In genomic region chrX:949466-949865, ce11 we compare ENCODE assay signal across 4 worm cellular contexts.
TF ChIP-seq lines count a peak whose summit lies in the region.

No protein-coding gene starts in this region.

TF ChIP-seq in whole organism, L2 larva, 48 proteins besides CTCF, POLR2A, EP300 and RAD21 (continued from another document):
- TF ChIP-seq ceh-16 (tag; optimal IDR thresholded peaks at IDR 0.05; lab: Kevin White, UChicago) (peak; percentile 84), nhr-23 (tag; optimal IDR thresholded peaks at IDR 0.05; lab: Kevin White, UChicago) (no peak), F13H6.1 (tag; optimal IDR thresholded peaks at IDR 0.05; lab: Kevin White, UChicago) (peak; percentile 96), ztf-11 (tag; optimal IDR thresholded peaks at IDR 0.05; lab: Kevin White, UChicago) (peak; percentile 44), peb-1 (tag; optimal IDR thresholded peaks at IDR 0.05; lab: Kevin White, UChicago) (no peak), Y55F3AM.14 (GFP tag; optimal IDR thresholded peaks at IDR 0.05; lab: Kevin White, UChicago) (peak; percentile 91), lin-11 (tag; optimal IDR thresholded peaks at IDR 0.05; lab: Kevin White, UChicago) (peak; percentile 83), mbf-1 (tag; optimal IDR thresholded peaks at IDR 0.05; lab: Kevin White, UChicago) (no peak), lin-39 (tag; optimal IDR thresholded peaks at IDR 0.05; lab: Kevin White, UChicago) (peak; percentile 71), lsy-2 (tag; optimal IDR thresholded peaks at IDR 0.05; lab: Kevin White, UChicago) (peak; percentile 77 to 90), nhr-11 (tag; optimal IDR thresholded peaks at IDR 0.05; lab: Kevin White, UChicago) (no peak), sma-3 (GFP tag; optimal IDR thresholded peaks at IDR 0.05; lab: Kevin White, UChicago) (peak; percentile 78), fos-1 (tag; optimal IDR thresholded peaks at IDR 0.05; lab: Kevin White, UChicago) (peak; percentile 84), gmeb-1 (tag; optimal IDR thresholded peaks at IDR 0.05; lab: Kevin White, UChicago) (peak; percentile 64), unc-39 (tag; optimal IDR thresholded peaks at IDR 0.05; lab: Kevin White, UChicago) (peak; percentile 58), ZK546.5 (tag; optimal IDR thresholded peaks at IDR 0.05; lab: Kevin White, UChicago) (peak; percentile 13), nhr-25 (tag; optimal IDR thresholded peaks at IDR 0.05; lab: Kevin White, UChicago) (peak; percentile 75), crh-2 (tag; optimal IDR thresholded peaks at IDR 0.05; lab: Kevin White, UChicago) (peak; percentile 85), nhr-129 (tag; optimal IDR thresholded peaks at IDR 0.05; lab: Kevin White, UChicago) (peak; percentile 98), blmp-1 (tag; optimal IDR thresholded peaks at IDR 0.05; lab: Kevin White, UChicago; ENCODE audit: insufficient read depth) (peak; percentile 57), elt-1 (tag; optimal IDR thresholded peaks at IDR 0.05; lab: Kevin White, UChicago) (no peak), ama-1 (optimal IDR thresholded peaks at IDR 0.05; lab: Kevin White, UChicago) (no peak), mab-5 (tag; optimal IDR thresholded peaks at IDR 0.05; lab: Kevin White, UChicago) (peak; percentile 96), elt-3 (tag; optimal IDR thresholded peaks at IDR 0.05; lab: Kevin White, UChicago) (no peak), nhr-12 (tag; optimal IDR thresholded peaks at IDR 0.05; lab: Kevin White, UChicago) (no peak), sem-4 (tag; optimal IDR thresholded peaks at IDR 0.05; lab: Kevin White, UChicago) (peak; percentile 94)

TF ChIP-seq in whole organism, L4 larva, 104 proteins besides CTCF, POLR2A, EP300 and RAD21 (continued from another document and continues in another):
- peak; percentile 75 for TF ChIP-seq nhr-28 (tag; optimal IDR thresholded peaks at IDR 0.05; lab: Kevin White, UChicago)
- peak; percentile 82 for TF ChIP-seq lin-13 (GFP tag; optimal IDR thresholded peaks at IDR 0.05; lab: Kevin White, UChicago)
- peak in 1 of 2 experiments; percentile 11 for TF ChIP-seq ZK546.5 (tag; optimal IDR thresholded peaks at IDR 0.05; lab: Kevin White, UChicago)
- no peak for TF ChIP-seq lir-3 (tag; optimal IDR thresholded peaks at IDR 0.05; lab: Kevin White, UChicago)
- no peak for TF ChIP-seq F10B5.3 (tag; optimal IDR thresholded peaks at IDR 0.05; lab: Kevin White, UChicago)
- TF ChIP-seq dmd-6 (GFP tag; IDR thresholded peaks at IDR 0.05; lab: Robert Waterston, UW): peak; percentile 51; the same call in 1 of the 2 replicates
- TF ChIP-seq lin-38 (GFP tag; IDR thresholded peaks at IDR 0.05; lab: Robert Waterston, UW): peak; percentile 59
- peak; percentile 87 for TF ChIP-seq hlh-11 (tag; optimal IDR thresholded peaks at IDR 0.05; lab: Kevin White, UChicago)
- peak; percentile 97 for TF ChIP-seq egl-43 (GFP tag; IDR thresholded peaks at IDR 0.05; lab: Robert Waterston, UW)
- TF ChIP-seq vab-7 (GFP tag; IDR thresholded peaks at IDR 0.05; lab: Robert Waterston, UW): peak; percentile 72
- no peak for TF ChIP-seq lin-1 (GFP tag; IDR thresholded peaks at IDR 0.05; lab: Robert Waterston, UW)
- no peak for TF ChIP-seq snpc-1.2 (GFP tag; IDR thresholded peaks at IDR 0.05; lab: Robert Waterston, UW)
- TF ChIP-seq pha-4 (GFP tag; IDR thresholded peaks at IDR 0.05; lab: Robert Waterston, UW): peak; percentile 37; the same call in 1 of the 2 replicates
- no peak for TF ChIP-seq pha-4 (tag; optimal IDR thresholded peaks at IDR 0.05; lab: Kevin White, UChicago)
- TF ChIP-seq mes-2 (tag; optimal IDR thresholded peaks at IDR 0.05; lab: Kevin White, UChicago; ENCODE audit: poor library complexity, severe bottlenecking): peak; percentile 73
- TF ChIP-seq nhr-76 (tag; optimal IDR thresholded peaks at IDR 0.05; lab: Kevin White, UChicago): no peak
- TF ChIP-seq ztf-7 (tag; optimal IDR thresholded peaks at IDR 0.05; lab: Kevin White, UChicago): peak; percentile 82
- TF ChIP-seq F26F4.8 (GFP tag; conservative IDR thresholded peaks at IDR 0.05; lab: Robert Waterston, UW): no peak
- peak; percentile 23 for TF ChIP-seq dpl-1 (GFP tag; optimal IDR thresholded peaks at IDR 0.05; lab: Kevin White, UChicago)
- peak; percentile 96 for TF ChIP-seq mep-1 (tag; optimal IDR thresholded peaks at IDR 0.05; lab: Kevin White, UChicago)
- no peak for TF ChIP-seq spr-3 (GFP tag; optimal IDR thresholded peaks at IDR 0.05; lab: Kevin White, UChicago)
- TF ChIP-seq php-3 (GFP tag; IDR thresholded peaks at IDR 0.05; lab: Robert Waterston, UW): no peak
- peak; percentile 74 for TF ChIP-seq nhr-77 (tag; optimal IDR thresholded peaks at IDR 0.05; lab: Kevin White, UChicago)
- peak; percentile 80 for TF ChIP-seq hlh-30 (tag; optimal IDR thresholded peaks at IDR 0.05; lab: Kevin White, UChicago; ENCODE audit: insufficient read depth)
- TF ChIP-seq ceh-20 (GFP tag; IDR thresholded peaks at IDR 0.05; lab: Robert Waterston, UW): peak; percentile 82
- TF ChIP-seq madf-5 (GFP tag; IDR thresholded peaks at IDR 0.05; lab: Robert Waterston, UW): 0 out of 4 replicates have a peak, but pooled peaks of 1 of the 2 experiments have one; percentile 9
- TF ChIP-seq dmd-8 (GFP tag; IDR thresholded peaks at IDR 0.05; lab: Robert Waterston, UW): no peak
- peak; percentile 97 for TF ChIP-seq rbr-2 (tag; optimal IDR thresholded peaks at IDR 0.05; lab: Kevin White, UChicago)
- peak; percentile 73 for TF ChIP-seq duxl-1 (tag; optimal IDR thresholded peaks at IDR 0.05; lab: Kevin White, UChicago; ENCODE audit: poor library complexity)
- TF ChIP-seq attf-4 (tag; optimal IDR thresholded peaks at IDR 0.05; lab: Kevin White, UChicago): no peak
- TF ChIP-seq nhr-111 (GFP tag; optimal IDR thresholded peaks at IDR 0.05; lab: Kevin White, UChicago): no peak
- no peak for TF ChIP-seq egl-27 (tag; optimal IDR thresholded peaks at IDR 0.05; lab: Kevin White, UChicago)
- no peak for TF ChIP-seq daf-8 (GFP tag; IDR thresholded peaks at IDR 0.05; lab: Robert Waterston, UW)
- peak; percentile 69 for TF ChIP-seq nhr-102 (tag; optimal IDR thresholded peaks at IDR 0.05; lab: Kevin White, UChicago)
- no peak for TF ChIP-seq Y105C5A.15 (GFP tag; IDR thresholded peaks at IDR 0.05; lab: Robert Waterston, UW)
- TF ChIP-seq hmg-1.1 (GFP tag; IDR thresholded peaks at IDR 0.05; lab: Robert Waterston, UW): peak; percentile 89

TF ChIP-seq in whole organism, late embryonic, 69 proteins besides CTCF, POLR2A, EP300 and RAD21 (continued from another document and continues in another):
- peak; percentile 98 for TF ChIP-seq pros-1 (tag; optimal IDR thresholded peaks at IDR 0.05; lab: Kevin White, UChicago)
- no peak for TF ChIP-seq hlh-13 (GFP tag; optimal IDR thresholded peaks at IDR 0.05; lab: Kevin White, UChicago)
- TF ChIP-seq hlh-15 (tag; optimal IDR thresholded peaks at IDR 0.05; lab: Kevin White, UChicago): no peak
- peak; percentile 1 for TF ChIP-seq gmeb-2 (tag; optimal IDR thresholded peaks at IDR 0.05; lab: Kevin White, UChicago)
- peak; percentile 53 for TF ChIP-seq lim-6 (tag; optimal IDR thresholded peaks at IDR 0.05; lab: Kevin White, UChicago)
- peak; percentile 29 for TF ChIP-seq pha-2 (tag; optimal IDR thresholded peaks at IDR 0.05; lab: Kevin White, UChicago)
- peak; percentile 91 for TF ChIP-seq unc-42 (tag; optimal IDR thresholded peaks at IDR 0.05; lab: Kevin White, UChicago)
- TF ChIP-seq madf-2 (tag; optimal IDR thresholded peaks at IDR 0.05; lab: Kevin White, UChicago): peak; percentile 49
- peak; percentile 56 for TF ChIP-seq sox-2 (GFP tag; IDR thresholded peaks at IDR 0.05; lab: Robert Waterston, UW)
- TF ChIP-seq K09A11.1 (tag; optimal IDR thresholded peaks at IDR 0.05; lab: Kevin White, UChicago; ENCODE audit: insufficient read depth): peak; percentile 32
- peak; percentile 51 for TF ChIP-seq unc-86 (tag; optimal IDR thresholded peaks at IDR 0.05; lab: Kevin White, UChicago)
- peak; percentile 94 for TF ChIP-seq ref-2 (tag; optimal IDR thresholded peaks at IDR 0.05; lab: Kevin White, UChicago)
- peak; percentile 43 for TF ChIP-seq sox-4 (tag; optimal IDR thresholded peaks at IDR 0.05; lab: Kevin White, UChicago)
- TF ChIP-seq ceh-48 (tag; optimal IDR thresholded peaks at IDR 0.05; lab: Kevin White, UChicago): peak; percentile 27
- TF ChIP-seq ztf-16 (tag; optimal IDR thresholded peaks at IDR 0.05; lab: Kevin White, UChicago): peak; percentile 64
- TF ChIP-seq ttx-3 (tag; optimal IDR thresholded peaks at IDR 0.05; lab: Kevin White, UChicago): peak; percentile 59
- no peak for TF ChIP-seq odd-2 (tag; optimal IDR thresholded peaks at IDR 0.05; lab: Kevin White, UChicago)
- TF ChIP-seq ceh-18 (tag; optimal IDR thresholded peaks at IDR 0.05; lab: Kevin White, UChicago): peak; percentile 96
- peak; percentile 93 for TF ChIP-seq unc-55 (GFP tag; optimal IDR thresholded peaks at IDR 0.05; lab: Kevin White, UChicago)
- TF ChIP-seq syd-9 (tag; optimal IDR thresholded peaks at IDR 0.05; lab: Kevin White, UChicago): peak; percentile 80
- peak; percentile 66 for TF ChIP-seq C08G9.2 (tag; optimal IDR thresholded peaks at IDR 0.05; lab: Kevin White, UChicago)
- TF ChIP-seq ceh-6 (GFP tag; optimal IDR thresholded peaks at IDR 0.05; lab: Kevin White, UChicago): peak; percentile 55
- no peak for TF ChIP-seq ceh-9 (tag; optimal IDR thresholded peaks at IDR 0.05; lab: Kevin White, UChicago)
- peak; percentile 95 for TF ChIP-seq ceh-34 (tag; optimal IDR thresholded peaks at IDR 0.05; lab: Kevin White, UChicago)
- TF ChIP-seq zip-5 (tag; optimal IDR thresholded peaks at IDR 0.05; lab: Kevin White, UChicago): no peak
- no peak for TF ChIP-seq npax-4 (tag; optimal IDR thresholded peaks at IDR 0.05; lab: Kevin White, UChicago)
- TF ChIP-seq fkh-10 (GFP tag; optimal IDR thresholded peaks at IDR 0.05; lab: Kevin White, UChicago): peak; percentile 90
- TF ChIP-seq eyg-1 (tag; optimal IDR thresholded peaks at IDR 0.05; lab: Kevin White, UChicago): peak; percentile 49
- TF ChIP-seq dmd-4 (tag; optimal IDR thresholded peaks at IDR 0.05; lab: Kevin White, UChicago; ENCODE audit: borderline replicate concordance): no peak
- TF ChIP-seq F13H6.1 (tag; optimal IDR thresholded peaks at IDR 0.05; lab: Kevin White, UChicago): peak; percentile 47
- TF ChIP-seq lin-11 (tag; optimal IDR thresholded peaks at IDR 0.05; lab: Kevin White, UChicago): peak; percentile 15
- peak; percentile 94 for TF ChIP-seq dve-1 (tag; optimal IDR thresholded peaks at IDR 0.05; lab: Kevin White, UChicago)
- no peak for TF ChIP-seq ceh-45 (GFP tag; IDR thresholded peaks at IDR 0.05; lab: Robert Waterston, UW)
- TF ChIP-seq nfya-1 (tag; optimal IDR thresholded peaks at IDR 0.05; lab: Kevin White, UChicago): peak; percentile 96
- TF ChIP-seq nhr-232 (tag; optimal IDR thresholded peaks at IDR 0.05; lab: Kevin White, UChicago): peak; percentile 34
- TF ChIP-seq pat-9 (tag; optimal IDR thresholded peaks at IDR 0.05; lab: Kevin White, UChicago): peak; percentile 74
- TF ChIP-seq ets-4 (tag; optimal IDR thresholded peaks at IDR 0.05; lab: Kevin White, UChicago): peak; percentile 42
- TF ChIP-seq elt-4 (tag; optimal IDR thresholded peaks at IDR 0.05; lab: Kevin White, UChicago): no peak
- peak; percentile 96 for TF ChIP-seq rnt-1 (tag; optimal IDR thresholded peaks at IDR 0.05; lab: Kevin White, UChicago)
- no peak for TF ChIP-seq K02D7.2 (tag; optimal IDR thresholded peaks at IDR 0.05; lab: Kevin White, UChicago)

TF ChIP-seq in whole organism, mixed stage, embryonic, 35 proteins besides CTCF, POLR2A, EP300 and RAD21 (continued from another document):
- TF ChIP-seq ceh-83 (GFP tag; optimal IDR thresholded peaks at IDR 0.05; lab: Kevin White, UChicago) (no peak), snpc-4 (tag; optimal IDR thresholded peaks at IDR 0.05; lab: Kevin White, UChicago) (no peak), nhr-12 (tag; optimal IDR thresholded peaks at IDR 0.05; lab: Kevin White, UChicago) (no peak), tbx-8 (GFP tag; optimal IDR thresholded peaks at IDR 0.05; lab: Kevin White, UChicago) (peak; percentile 25), nhr-28 (tag; optimal IDR thresholded peaks at IDR 0.05; lab: Kevin White, UChicago) (no peak), M03D4.4 (tag; optimal IDR thresholded peaks at IDR 0.05; lab: Kevin White, UChicago) (peak; percentile 71)
